Fruit fly (Drosophila melanogaster): ENCODE measurements around the gene CG34247.
A peak's percentile ranks its signal among the peaks of the same experiment; 100 is the strongest.

Gene CG34247

dm6 chr3L:16228659-16229205 is 32.7 kb downstream of the CG34247 start, which contains the start of gene Tmx3 (continued):
- TF ChIP-seq aop (GFP tag; IDR thresholded peaks at IDR 0.05) (peak; percentile 85), seq (GFP tag; IDR thresholded peaks at IDR 0.05) (peak; percentile 58), CG31388 (GFP tag; optimal IDR thresholded peaks at IDR 0.05) (peak; percentile 29), kay (GFP tag; optimal IDR thresholded peaks at IDR 0.05) (peak; percentile 76), ranshi (GFP tag; IDR thresholded peaks at IDR 0.05) (peak; percentile 95), gem (tag; optimal IDR thresholded peaks at IDR 0.05) (peak; percentile 96), Awh (GFP tag; IDR thresholded peaks at IDR 0.05) (peak; percentile 88), Hr3 (GFP tag; optimal IDR thresholded peaks at IDR 0.05) (peak; percentile 93), odd (GFP tag; optimal IDR thresholded peaks at IDR 0.05) (no peak), CG15269 (tag; optimal IDR thresholded peaks at IDR 0.05) (peak; percentile 90), CG14710 (tag; optimal IDR thresholded peaks at IDR 0.05) (peak; percentile 93), CG11456 (GFP tag; IDR thresholded peaks at IDR 0.05) (peak; percentile 95), danr (GFP tag; IDR thresholded peaks at IDR 0.05) (peak; percentile 77), Eip74EF (GFP tag; optimal IDR thresholded peaks at IDR 0.05) (no peak), hb (GFP tag; IDR thresholded peaks at IDR 0.05; ENCODE audit: partially characterized antibody) (no peak), Kr (GFP tag; optimal IDR thresholded peaks at IDR 0.05) (no peak), Doc2 (GFP tag; IDR thresholded peaks at IDR 0.05) (no peak), kah (GFP tag; optimal IDR thresholded peaks at IDR 0.05) (peak; percentile 66), h (optimal IDR thresholded peaks at IDR 0.05) (no peak), twi (tag; optimal IDR thresholded peaks at IDR 0.05) (no peak), CG15696 (tag; optimal IDR thresholded peaks at IDR 0.05) (peak; percentile 89), CG1024 (GFP tag; IDR thresholded peaks at IDR 0.05) (peak; percentile 88), CG5953 (GFP tag; IDR thresholded peaks at IDR 0.05) (peak; percentile 84), CG3281 (GFP tag; optimal IDR thresholded peaks at IDR 0.05) (peak; percentile 74), CG9797 (GFP tag; optimal IDR thresholded peaks at IDR 0.05) (peak; percentile 38), otp (GFP tag; IDR thresholded peaks at IDR 0.05) (peak; percentile 91), bowl (GFP tag; IDR thresholded peaks at IDR 0.05) (peak; percentile 58; the same call in 1 of the 2 replicates), dmrt11E (tag; optimal IDR thresholded peaks at IDR 0.05) (peak; percentile 89), Ptx1 (GFP tag; IDR thresholded peaks at IDR 0.05) (peak; percentile 95), run (tag; optimal IDR thresholded peaks at IDR 0.05) (peak; percentile 30), NK7.1 (GFP tag; optimal IDR thresholded peaks at IDR 0.05) (no peak), en (GFP tag; optimal IDR thresholded peaks at IDR 0.05) (no peak), CG17385 (GFP tag; optimal IDR thresholded peaks at IDR 0.05) (peak; percentile 82), CG18011 (GFP tag; optimal IDR thresholded peaks at IDR 0.05) (peak; percentile 57), wdn (GFP tag; IDR thresholded peaks at IDR 0.05) (peak; percentile 88), CG10654 (GFP tag; optimal IDR thresholded peaks at IDR 0.05) (peak; percentile 87), Hmr (GFP tag; optimal IDR thresholded peaks at IDR 0.05) (peak; percentile 87), chif (GFP tag; optimal IDR thresholded peaks at IDR 0.05) (peak; percentile 42 to 45), crp (GFP tag; optimal IDR thresholded peaks at IDR 0.05) (peak in 1 of 2 experiments; percentile 61), CG18599 (GFP tag; optimal IDR thresholded peaks at IDR 0.05) (no peak), NC2α (GFP tag; optimal IDR thresholded peaks at IDR 0.05) (no peak), dmrt99B (tag; optimal IDR thresholded peaks at IDR 0.05) (no peak), CG30431 (GFP tag; optimal IDR thresholded peaks at IDR 0.05) (peak; percentile 66), sens (GFP tag) (peak; percentile 92), psq (GFP tag; optimal IDR thresholded peaks at IDR 0.05) (peak; percentile 58), z (GFP tag; IDR thresholded peaks at IDR 0.05) (no peak), CG4424 (GFP tag; optimal IDR thresholded peaks at IDR 0.05) (peak; percentile 87), toy (GFP tag; IDR thresholded peaks at IDR 0.05) (peak; percentile 72; the same call in 1 of the 2 replicates), CG4617 (GFP tag; optimal IDR thresholded peaks at IDR 0.05; ENCODE audit: borderline replicate concordance) (peak; percentile 90), tio (GFP tag; optimal IDR thresholded peaks at IDR 0.05) (peak; percentile 91), HLH3B (GFP tag; IDR thresholded peaks at IDR 0.05) (peak; percentile 92)
